Fruit fly (Drosophila melanogaster): ENCODE data around the gene CG8001.

DNA sequence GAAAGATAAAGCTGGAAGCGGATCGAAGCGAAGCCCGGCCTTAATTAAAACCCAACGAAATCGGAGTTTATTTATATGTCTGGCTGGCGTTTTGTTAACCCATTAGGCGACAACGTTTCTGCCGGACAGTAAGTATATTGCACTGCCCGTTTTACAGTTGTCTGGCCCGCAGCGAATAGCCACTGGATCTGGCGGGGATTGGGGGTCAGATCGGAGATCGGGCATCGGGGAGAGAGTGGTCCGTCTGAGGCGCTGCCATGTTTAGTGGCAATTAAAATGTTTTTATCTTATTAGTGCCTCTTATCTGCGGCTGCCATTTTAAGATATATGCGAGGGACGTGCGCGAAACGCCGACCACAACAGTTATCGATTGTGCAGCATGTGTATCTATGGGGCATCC, 46.8 kb upstream of the CG8001 start:
- TF ChIP-seq CG32772 (GFP tag; IDR thresholded peaks at IDR 0.05) = no peak
- no peak for TF ChIP-seq CG6765 (GFP tag; optimal IDR thresholded peaks at IDR 0.05)
- no peak for TF ChIP-seq pan (optimal IDR thresholded peaks at IDR 0.05)
- no peak for TF ChIP-seq pan (GFP tag; optimal IDR thresholded peaks at IDR 0.05 in 1 of 2, IDR thresholded peaks at IDR 0.05 in 1 of 2)
- no peak for TF ChIP-seq CG7357 (GFP tag; IDR thresholded peaks at IDR 0.05)
- no peak for TF ChIP-seq HLH3B (GFP tag; IDR thresholded peaks at IDR 0.05)
- TF ChIP-seq luna (GFP tag; optimal IDR thresholded peaks at IDR 0.05) = no peak
- TF ChIP-seq CG10654 (GFP tag; optimal IDR thresholded peaks at IDR 0.05) = no peak
- no peak for TF ChIP-seq CG30403 (GFP tag; optimal IDR thresholded peaks at IDR 0.05)
- TF ChIP-seq Lhr (GFP tag; optimal IDR thresholded peaks at IDR 0.05) = no peak
- no peak for TF ChIP-seq ac (GFP tag; optimal IDR thresholded peaks at IDR 0.05)
- TF ChIP-seq nom (GFP tag; optimal IDR thresholded peaks at IDR 0.05) = no peak
- no peak for TF ChIP-seq usp (GFP tag; optimal IDR thresholded peaks at IDR 0.05)
- TF ChIP-seq CG33557 (GFP tag; optimal IDR thresholded peaks at IDR 0.05) = no peak
- TF ChIP-seq Oaz (GFP tag; IDR thresholded peaks at IDR 0.05) = no peak
